Fruit fly (Drosophila melanogaster): ENCODE results near the gene CG9667.

dm6 chr3R:8132398-8132797 is 6.2 kb upstream of the CG9667 start:
- no peak for TF ChIP-seq h (optimal IDR thresholded peaks at IDR 0.05)
- no peak for TF ChIP-seq Myc (optimal IDR thresholded peaks at IDR 0.05)

Data from Kc167 (cell line).